Worm (Caenorhabditis elegans) whole organism, L4 larva: ENCODE data around the gene cpn-2.

Experiments
- F44E2.7 ChIP-seq: fragments of 200-800 bp; sonication (Bioruptor generic); IDR thresholded peaks from 2 replicates; pipeline ENCODE4 v2.1.2; 2022; ENCODE audit warnings: missing genetic modification characterization, missing compliant biosample characterization
- T20F7.1 ChIP-seq: fragments of 200-800 bp; sonication (Bioruptor generic); optimal IDR thresholded peaks from 2 replicates; lab custom pipeline; 2018; ENCODE audit warnings: mild to moderate bottlenecking, missing genetic modification characterization, missing compliant biosample characterization
- mdt-29 ChIP-seq: fragments of 200-800 bp; sonication (Bioruptor generic); IDR thresholded peaks from 2 replicates; pipeline ENCODE4 v1.3.6; 2022; ENCODE audit warnings: missing genetic modification reagents, missing genetic modification characterization, missing compliant biosample characterization
- nhr-28 ChIP-seq: fragments of 150-350 bp; optimal IDR thresholded peaks from 2 replicates; lab custom pipeline; 2014; ENCODE audit warnings: missing biosample characterization, missing genetic modification characterization

DNA sequence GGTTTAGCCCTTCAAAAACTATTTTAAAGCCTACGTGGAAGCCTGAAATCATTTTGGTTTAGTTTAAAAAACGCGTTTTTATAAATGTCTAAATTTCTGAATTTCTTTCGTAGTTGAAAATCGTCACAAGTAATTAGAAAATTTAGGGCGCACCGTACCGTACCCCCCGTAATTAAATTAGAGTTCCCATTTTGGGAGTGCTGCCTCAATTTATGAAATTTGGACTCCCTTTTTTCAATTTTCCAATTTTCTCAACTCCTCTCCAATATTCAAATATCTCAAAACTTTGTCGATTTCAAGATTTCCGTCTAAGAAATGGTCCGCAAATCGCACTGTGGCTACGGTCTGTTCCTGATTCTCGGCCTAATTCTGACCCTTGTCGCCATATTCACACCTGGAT is 2.6 kb downstream of the cpn-2 start, which contains the start of gene clc-31:
- no peak for TF ChIP-seq F44E2.7 (GFP tag; lab: Robert Waterston, UW)
- TF ChIP-seq mdt-29 (GFP tag; lab: Robert Waterston, UW): no peak
- no peak for TF ChIP-seq T20F7.1 (GFP tag; lab: Kevin White, UChicago)
- no peak for TF ChIP-seq nhr-28 (tag; lab: Kevin White, UChicago)
